Worm (Caenorhabditis elegans) whole organism, mixed stage, embryonic: ENCODE results near the gene idpa-1.

ENCODE experiments used
- M03D4.4 ChIP-seq: sonication (generic microtip); optimal IDR thresholded peaks from 2 replicates; lab custom pipeline; 2017; ENCODE audit warnings: mild to moderate bottlenecking, missing genetic modification characterization, missing compliant biosample characterization
- bed-3 ChIP-seq: fragments of 200-800 bp; sonication (Bioruptor generic); optimal IDR thresholded peaks from 3 replicates; lab custom pipeline; 2018; ENCODE audit warnings: mild to moderate bottlenecking, missing genetic modification characterization, moderate library complexity, missing compliant biosample characterization
- blmp-1 ChIP-seq: fragments of 150-350 bp; optimal IDR thresholded peaks from 2 replicates; lab custom pipeline; 2014; ENCODE audit warnings: missing biosample characterization, missing genetic modification characterization
- ceh-39 ChIP-seq: fragments of 150-350 bp; optimal IDR thresholded peaks from 2 replicates; lab custom pipeline; 2014; ENCODE audit warnings: missing biosample characterization, missing genetic modification characterization
- ceh-43 ChIP-seq: fragments of 200-800 bp; sonication (Bioruptor generic); optimal IDR thresholded peaks from 2 replicates; lab custom pipeline; 2018; ENCODE audit warnings: mild to moderate bottlenecking, missing genetic modification characterization, moderate library complexity, missing compliant biosample characterization
- ceh-83 ChIP-seq: fragments of 200-800 bp; sonication (Bioruptor generic); optimal IDR thresholded peaks from 2 replicates; lab custom pipeline; 2018; ENCODE audit warnings: mild to moderate bottlenecking, missing genetic modification characterization, missing compliant biosample characterization
- cnd-1 ChIP-seq: fragments of 200-800 bp; sonication (Bioruptor generic); optimal IDR thresholded peaks from 2 replicates; lab custom pipeline; 2018; ENCODE audit warnings: mild to moderate bottlenecking, missing genetic modification characterization, missing compliant biosample characterization
- drap-1 ChIP-seq: fragments of 200-800 bp; sonication (Bioruptor generic); optimal IDR thresholded peaks from 3 replicates; lab custom pipeline; 2018; ENCODE audit warnings: mild to moderate bottlenecking, missing genetic modification characterization, missing compliant biosample characterization
- elt-1 ChIP-seq: sonication (generic microtip); optimal IDR thresholded peaks from 2 replicates; lab custom pipeline; 2017; ENCODE audit warnings: missing genetic modification characterization, mild to moderate bottlenecking, missing compliant biosample characterization, antibody characterized with exemption, moderate library complexity, borderline replicate concordance; ENCODE audit not compliant: insufficient read depth
- elt-3 ChIP-seq: fragments of 150-350 bp; optimal IDR thresholded peaks from 2 replicates; lab custom pipeline; 2014; ENCODE audit warnings: missing biosample characterization, missing genetic modification characterization
- flh-1 ChIP-seq: fragments of 200-800 bp; sonication (Bioruptor generic); optimal IDR thresholded peaks from 2 replicates; lab custom pipeline; 2018; ENCODE audit warnings: mild to moderate bottlenecking, missing genetic modification characterization, moderate library complexity, missing compliant biosample characterization
- ham-2 ChIP-seq: fragments of 200-800 bp; sonication (Bioruptor generic); optimal IDR thresholded peaks from 2 replicates; lab custom pipeline; 2018; ENCODE audit warnings: mild to moderate bottlenecking, missing genetic modification characterization, missing compliant biosample characterization
- hlh-1 ChIP-seq: fragments of 150-350 bp; optimal IDR thresholded peaks from 2 replicates; lab custom pipeline; 2014; ENCODE audit warnings: missing biosample characterization, missing genetic modification reagents, missing genetic modification characterization
- lin-13 ChIP-seq: fragments of 150-350 bp; optimal IDR thresholded peaks from 2 replicates; lab custom pipeline; 2014; ENCODE audit warnings: missing biosample characterization, missing genetic modification characterization
- lin-32 ChIP-seq: fragments of 200-800 bp; sonication (Bioruptor generic); optimal IDR thresholded peaks from 2 replicates; lab custom pipeline; 2018; ENCODE audit warnings: mild to moderate bottlenecking, missing genetic modification characterization, missing compliant biosample characterization
- lsy-2 ChIP-seq: fragments of 150-350 bp; optimal IDR thresholded peaks from 2 replicates; lab custom pipeline; 2014; ENCODE audit warnings: missing biosample characterization, missing genetic modification characterization
- mab-5 ChIP-seq: fragments of 150-350 bp; optimal IDR thresholded peaks from 2 replicates; lab custom pipeline; 2014; ENCODE audit warnings: missing biosample characterization, missing genetic modification characterization
- mep-1 ChIP-seq: fragments of 150-350 bp; optimal IDR thresholded peaks from 2 replicates; lab custom pipeline; 2017; ENCODE audit warnings: missing biosample characterization, missing genetic modification reagents, missing genetic modification characterization, inconsistent platforms
- mls-2 ChIP-seq: sonication (generic microtip); optimal IDR thresholded peaks from 2 replicates; lab custom pipeline; 2016; ENCODE audit warnings: mild to moderate bottlenecking, missing genetic modification characterization, moderate library complexity, missing compliant biosample characterization
- nhr-12 ChIP-seq: fragments of 150-350 bp; optimal IDR thresholded peaks from 2 replicates; lab custom pipeline; 2014; ENCODE audit warnings: missing biosample characterization, missing genetic modification characterization
- nhr-2 ChIP-seq: fragments of 150-350 bp; optimal IDR thresholded peaks from 2 replicates; lab custom pipeline; 2014; ENCODE audit warnings: missing biosample characterization, missing genetic modification characterization
- nhr-28 ChIP-seq: fragments of 150-350 bp; optimal IDR thresholded peaks from 2 replicates; lab custom pipeline; 2014; ENCODE audit warnings: missing biosample characterization, missing genetic modification characterization
- nhr-76 ChIP-seq: sonication (generic microtip); optimal IDR thresholded peaks from 2 replicates; lab custom pipeline; 2017; ENCODE audit warnings: missing biosample characterization, missing genetic modification characterization
- pha-4 ChIP-seq: fragments of 150-350 bp; optimal IDR thresholded peaks from 2 replicates; lab custom pipeline; 2018; ENCODE audit warnings: missing biosample characterization, missing genetic modification reagents, missing genetic modification characterization
- sem-2 ChIP-seq: fragments of 200-800 bp; sonication (Bioruptor generic); optimal IDR thresholded peaks from 2 replicates; lab custom pipeline; 2018; ENCODE audit warnings: mild to moderate bottlenecking, missing genetic modification characterization, missing compliant biosample characterization
- snpc-4 ChIP-seq: fragments of 150-350 bp; optimal IDR thresholded peaks from 2 replicates; lab custom pipeline; 2014; ENCODE audit warnings: missing biosample characterization, missing genetic modification characterization
- sptf-1 ChIP-seq: sonication (generic microtip); optimal IDR thresholded peaks from 2 replicates; lab custom pipeline; 2017; ENCODE audit warnings: mild to moderate bottlenecking, missing genetic modification characterization, moderate library complexity, missing compliant biosample characterization
- tbx-8 ChIP-seq: fragments of 200-800 bp; sonication (Bioruptor generic); optimal IDR thresholded peaks from 2 replicates; lab custom pipeline; 2018; ENCODE audit warnings: mild to moderate bottlenecking, missing genetic modification characterization, moderate library complexity, missing compliant biosample characterization
- unc-120 ChIP-seq: sonication (generic microtip); optimal IDR thresholded peaks from 2 replicates; lab custom pipeline; 2017; ENCODE audit warnings: missing genetic modification characterization, missing compliant biosample characterization; ENCODE audit not compliant: poor library complexity, severe bottlenecking
- unc-39 ChIP-seq: fragments of 150-350 bp; optimal IDR thresholded peaks from 2 replicates; lab custom pipeline; 2014; ENCODE audit warnings: missing biosample characterization, missing genetic modification characterization
- unc-62 ChIP-seq: fragments of 150-350 bp; optimal IDR thresholded peaks from 2 replicates; lab custom pipeline; 2014; ENCODE audit warnings: missing biosample characterization, missing genetic modification reagents, missing genetic modification characterization
- zip-8 ChIP-seq: fragments of 150-350 bp; optimal IDR thresholded peaks from 2 replicates; lab custom pipeline; 2014; ENCODE audit warnings: missing biosample characterization, missing genetic modification characterization

Gene idpa-1

DNA sequence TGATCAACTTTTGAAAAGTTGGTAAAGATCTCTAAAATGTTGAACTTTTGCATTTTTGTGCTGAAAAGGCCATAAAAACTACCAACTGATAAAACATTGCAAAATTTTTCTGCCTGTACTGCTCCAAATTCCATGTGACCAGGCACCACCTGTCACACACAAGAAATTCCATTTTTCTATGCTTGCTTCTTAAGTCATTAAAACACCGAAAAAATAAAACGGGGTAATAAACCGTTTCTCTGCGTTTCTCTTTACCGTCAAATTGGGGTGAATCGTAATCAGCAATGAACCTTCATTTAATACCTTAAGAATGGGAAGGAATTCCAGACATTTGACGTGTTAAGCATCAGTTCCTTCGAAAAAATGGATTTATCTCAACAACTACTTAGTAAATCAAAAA lies 30.8 kb downstream of the idpa-1 start:
- no peak for TF ChIP-seq hlh-1 (tag; lab: Kevin White, UChicago)
- no peak for TF ChIP-seq blmp-1
- TF ChIP-seq unc-120 (tag; lab: Kevin White, UChicago): no peak
- TF ChIP-seq nhr-12 (tag; lab: Kevin White, UChicago): no peak
- TF ChIP-seq cnd-1 (tag; lab: Kevin White, UChicago): no peak
- TF ChIP-seq unc-39: no peak
- no peak for TF ChIP-seq nhr-28 (tag; lab: Kevin White, UChicago)
- no peak for TF ChIP-seq sem-2
- no peak for TF ChIP-seq pha-4 (tag; lab: Kevin White, UChicago)
- TF ChIP-seq flh-1 (GFP tag; lab: Kevin White, UChicago): no peak
- TF ChIP-seq nhr-76 (tag; lab: Kevin White, UChicago): no peak
- no peak for TF ChIP-seq snpc-4
- TF ChIP-seq mab-5 (tag; lab: Kevin White, UChicago): no peak
- TF ChIP-seq elt-3 (tag; lab: Kevin White, UChicago): no peak
- no peak for TF ChIP-seq ceh-39 (tag; lab: Kevin White, UChicago)
- TF ChIP-seq unc-62: no peak
- TF ChIP-seq ceh-43: no peak
- no peak for TF ChIP-seq tbx-8
- no peak for TF ChIP-seq M03D4.4 (tag; lab: Kevin White, UChicago)
- TF ChIP-seq, all 35 proteins: peak for 0

DNA sequence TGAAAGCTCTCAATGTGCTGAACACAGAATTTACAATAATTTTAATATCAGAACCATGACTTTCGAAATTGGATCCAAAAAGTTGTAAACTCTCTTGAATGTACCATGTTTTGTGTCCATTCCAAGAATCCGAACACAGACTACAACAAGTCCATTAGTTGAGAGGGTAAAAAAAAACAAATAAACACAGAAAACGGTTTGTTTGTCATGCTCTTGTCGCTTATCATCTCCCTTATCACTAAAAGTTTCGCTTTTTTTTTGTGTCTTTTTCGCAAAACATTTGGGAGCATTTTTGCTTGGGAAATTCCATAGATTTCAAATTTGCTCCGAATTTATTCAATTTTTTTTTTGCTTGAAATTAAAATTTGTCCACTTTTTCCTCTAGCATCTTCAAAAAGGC lies 31.5 kb downstream of the idpa-1 start:
- TF ChIP-seq unc-39 (no peak), nhr-12 (tag; lab: Kevin White, UChicago) (no peak)

DNA sequence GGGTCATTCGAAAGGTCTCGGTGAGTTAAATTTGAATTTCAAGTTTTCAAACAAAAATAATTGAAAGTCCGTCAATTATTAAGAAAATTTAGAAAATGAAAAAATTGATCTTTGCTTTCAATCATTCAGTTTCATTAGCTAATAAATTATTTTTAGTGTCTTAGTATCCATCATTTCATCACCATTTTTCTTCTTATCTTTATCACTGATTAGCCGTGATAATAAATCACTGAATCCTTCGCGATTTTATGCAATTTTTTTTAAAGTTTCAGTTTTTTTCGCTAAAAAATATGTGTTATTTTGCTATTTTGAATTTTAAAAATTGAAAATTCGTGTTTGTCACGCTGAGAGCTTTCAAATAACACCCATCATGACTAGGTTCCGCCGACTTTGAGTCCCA lies 32.0 kb downstream of the idpa-1 start:
- no peak for TF ChIP-seq blmp-1
- TF ChIP-seq ham-2: no peak
- TF ChIP-seq hlh-1 (tag; lab: Kevin White, UChicago): no peak
- no peak for TF ChIP-seq nhr-12 (tag; lab: Kevin White, UChicago)
- TF ChIP-seq lsy-2 (tag; lab: Kevin White, UChicago): no peak
- no peak for TF ChIP-seq sptf-1 (tag; lab: Kevin White, UChicago)
- no peak for TF ChIP-seq lin-32
- TF ChIP-seq snpc-4: no peak
- TF ChIP-seq sem-2: no peak
- TF ChIP-seq drap-1 (GFP tag; lab: Kevin White, UChicago): no peak
- no peak for TF ChIP-seq pha-4 (tag; lab: Kevin White, UChicago)
- TF ChIP-seq bed-3 (GFP tag; lab: Kevin White, UChicago): no peak
- no peak for TF ChIP-seq elt-1 (tag; lab: Kevin White, UChicago)
- TF ChIP-seq elt-3 (tag; lab: Kevin White, UChicago): no peak
- no peak for TF ChIP-seq M03D4.4 (tag; lab: Kevin White, UChicago)
- TF ChIP-seq mep-1: no peak
- no peak for TF ChIP-seq lin-13 (tag; lab: Kevin White, UChicago)

DNA sequence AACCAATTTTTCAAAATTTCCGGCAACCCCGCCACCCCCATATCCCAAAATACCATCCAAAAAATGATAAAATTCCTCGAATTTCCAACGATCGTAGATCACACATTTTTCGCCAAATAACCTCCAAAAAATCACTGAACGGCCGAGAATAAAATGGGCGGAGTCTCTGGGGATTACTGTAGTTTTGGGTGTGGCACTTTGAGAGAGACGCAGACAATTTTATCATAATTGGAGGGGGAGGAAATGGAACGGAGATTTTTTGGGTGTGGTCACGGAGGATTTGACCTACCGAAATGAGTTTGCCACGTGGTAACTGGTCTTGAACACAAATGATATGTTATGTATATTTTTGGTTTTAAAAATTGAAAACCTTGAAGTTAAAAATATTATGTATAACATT lies 32.6 kb downstream of the idpa-1 start:
- TF ChIP-seq mab-5 (tag; lab: Kevin White, UChicago): no peak
- TF ChIP-seq pha-4 (tag; lab: Kevin White, UChicago): no peak
- TF ChIP-seq ceh-39 (tag; lab: Kevin White, UChicago): no peak
- no peak for TF ChIP-seq elt-3 (tag; lab: Kevin White, UChicago)
- no peak for TF ChIP-seq hlh-1 (tag; lab: Kevin White, UChicago)
- no peak for TF ChIP-seq bed-3 (GFP tag; lab: Kevin White, UChicago)
- TF ChIP-seq unc-39: no peak
- no peak for TF ChIP-seq mls-2 (tag; lab: Kevin White, UChicago)

DNA sequence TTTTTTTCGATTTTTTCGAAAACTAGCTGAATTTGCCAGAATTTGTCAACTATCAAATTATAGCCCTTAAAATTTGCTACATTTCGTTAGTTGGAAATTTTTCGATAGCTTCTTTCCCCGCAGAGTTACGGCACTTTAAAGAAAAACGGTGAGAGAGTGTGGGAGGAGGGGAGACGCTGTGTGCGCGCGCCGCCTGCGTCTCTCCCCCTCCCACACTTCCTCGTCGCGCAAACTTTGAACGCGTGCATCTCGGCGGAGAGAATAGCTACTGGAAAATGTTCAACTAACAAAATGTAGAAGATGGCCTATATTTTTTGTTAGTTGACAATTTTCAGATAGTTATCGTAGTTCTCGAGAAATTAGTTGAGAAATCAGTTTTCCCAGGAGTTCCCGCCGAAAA lies 34.4 kb downstream of the idpa-1 start:
- TF ChIP-seq elt-3 (tag; lab: Kevin White, UChicago) (no peak), mab-5 (tag; lab: Kevin White, UChicago) (no peak), ham-2 (no peak), ceh-39 (tag; lab: Kevin White, UChicago) (no peak), hlh-1 (tag; lab: Kevin White, UChicago) (no peak), ceh-43 (no peak), lin-13 (tag; lab: Kevin White, UChicago) (no peak), M03D4.4 (tag; lab: Kevin White, UChicago) (no peak), lsy-2 (tag; lab: Kevin White, UChicago) (no peak), unc-62 (no peak), lin-32 (no peak), sem-2 (no peak), ceh-83 (GFP tag; lab: Kevin White, UChicago) (no peak), snpc-4 (no peak), tbx-8 (no peak), nhr-2 (tag; lab: Kevin White, UChicago) (no peak), sptf-1 (tag; lab: Kevin White, UChicago) (no peak), zip-8 (tag; lab: Kevin White, UChicago) (no peak), pha-4 (tag; lab: Kevin White, UChicago) (no peak)
